Worm (Caenorhabditis elegans) whole organism, L4/young adult: Measurements from ENCODE around the gene srx-125.

ENCODE experiments used
- W03F9.2 ChIP-seq: fragments of 150-350 bp; optimal IDR thresholded peaks from 2 replicates; lab custom pipeline; 2014; ENCODE audit warnings: missing biosample characterization, missing genetic modification characterization
- dao-5 ChIP-seq: sonication (generic microtip); optimal IDR thresholded peaks from 2 replicates; lab custom pipeline; 2016; ENCODE audit warnings: missing genotype, missing genetic modification characterization, moderate library complexity, missing compliant biosample characterization
- him-1 ChIP-seq: sonication (generic microtip); optimal IDR thresholded peaks from 2 replicates; lab custom pipeline; 2016; ENCODE audit warnings: missing genotype, missing genetic modification reagents, missing genetic modification characterization, missing compliant biosample characterization

- TF ChIP-seq dao-5 (tag; lab: Kevin White, UChicago): no peak
- no peak for TF ChIP-seq him-1 (tag; lab: Kevin White, UChicago)
- TF ChIP-seq W03F9.2 (tag; lab: Kevin White, UChicago): no peak
These were observed 10.0 kb downstream of the srx-125 start for ce11 chrV:13377130-13377529.
